Fruit fly (Drosophila melanogaster): Measurements from ENCODE around the gene stck.

dm6 chr3R:8334471-8334783 lies 22.4 kb upstream of the stck start:
- no peak for TF ChIP-seq pan (optimal IDR thresholded peaks at IDR 0.05)
- no peak for TF ChIP-seq psq (optimal IDR thresholded peaks at IDR 0.05)
- no peak for TF ChIP-seq EcR (GFP tag; optimal IDR thresholded peaks at IDR 0.05)
- no peak for TF ChIP-seq usp (GFP tag; optimal IDR thresholded peaks at IDR 0.05)
- no peak for TF ChIP-seq CG8478 (optimal IDR thresholded peaks at IDR 0.05)
- TF ChIP-seq Dll (optimal IDR thresholded peaks at IDR 0.05): no peak
